Fruit fly (Drosophila melanogaster): ENCODE measurements around the gene CG4669.
A peak's percentile ranks its signal among the peaks of the same experiment; 100 is the strongest.

CG4669 gene

dm6 chr3L:5268485-5268884 lies 34.2 kb downstream of the CG4669 start:
- TF ChIP-seq sage (GFP tag; optimal IDR thresholded peaks at IDR 0.05), result no peak
- TF ChIP-seq Dfd (GFP tag; optimal IDR thresholded peaks at IDR 0.05), result peak; percentile 95

dm6 chr3L:5271468-5272102 lies 37.3 kb downstream of the CG4669 start:
- no peak for TF ChIP-seq foxo (GFP tag; optimal IDR thresholded peaks at IDR 0.05)
- no peak for TF ChIP-seq Hr83 (GFP tag; optimal IDR thresholded peaks at IDR 0.05; ENCODE audit: poor library complexity, severe bottlenecking)
- peak; percentile 96 for TF ChIP-seq Dfd (GFP tag; optimal IDR thresholded peaks at IDR 0.05)

- TF ChIP-seq CrebA (GFP tag; optimal IDR thresholded peaks at IDR 0.05; ENCODE audit: borderline replicate concordance) (no peak), Abd-B (GFP tag; optimal IDR thresholded peaks at IDR 0.05) (no peak), foxo (GFP tag; optimal IDR thresholded peaks at IDR 0.05) (no peak), CG32264 (GFP tag; optimal IDR thresholded peaks at IDR 0.05) (no peak)
Measured at dm6 chr3L:5273237-5273636, 39.0 kb downstream of the CG4669 start.

- TF ChIP-seq Hr78 (GFP tag; optimal IDR thresholded peaks at IDR 0.05), result no peak
- TF ChIP-seq GATAd (GFP tag; optimal IDR thresholded peaks at IDR 0.05), result no peak
- TF ChIP-seq brk (GFP tag; optimal IDR thresholded peaks at IDR 0.05), result no peak
- TF ChIP-seq woc (GFP tag; optimal IDR thresholded peaks at IDR 0.05), result no peak
- no peak for TF ChIP-seq jim (GFP tag; optimal IDR thresholded peaks at IDR 0.05)
- TF ChIP-seq pan (optimal IDR thresholded peaks at IDR 0.05), result no peak
- TF ChIP-seq CG9705 (GFP tag; optimal IDR thresholded peaks at IDR 0.05), result no peak
- no peak for TF ChIP-seq usp (GFP tag; optimal IDR thresholded peaks at IDR 0.05)
- no peak for TF ChIP-seq lola (GFP tag; optimal IDR thresholded peaks at IDR 0.05)
Measured at dm6 chr3L:5275558-5275957, 41.3 kb downstream of the CG4669 start.

- TF ChIP-seq tai (GFP tag; optimal IDR thresholded peaks at IDR 0.05), result no peak
- TF ChIP-seq brk (GFP tag; optimal IDR thresholded peaks at IDR 0.05), result no peak
- TF ChIP-seq sage (GFP tag; optimal IDR thresholded peaks at IDR 0.05), result no peak
- TF ChIP-seq dmrt93B (GFP tag; optimal IDR thresholded peaks at IDR 0.05), result no peak
- no peak for TF ChIP-seq Dfd (GFP tag; optimal IDR thresholded peaks at IDR 0.05)
- no peak for TF ChIP-seq sv (GFP tag; optimal IDR thresholded peaks at IDR 0.05)
- no peak for TF ChIP-seq Abd-B (GFP tag; optimal IDR thresholded peaks at IDR 0.05)
- TF ChIP-seq Rel (GFP tag; optimal IDR thresholded peaks at IDR 0.05), result no peak
- no peak for TF ChIP-seq Rel (tag; optimal IDR thresholded peaks at IDR 0.05)
- no peak for TF ChIP-seq h (GFP tag; optimal IDR thresholded peaks at IDR 0.05)
- no peak for TF ChIP-seq rgr (GFP tag; optimal IDR thresholded peaks at IDR 0.05)
Measured at dm6 chr3L:5276520-5276919, 42.2 kb downstream of the CG4669 start.

- TF ChIP-seq brk (GFP tag; optimal IDR thresholded peaks at IDR 0.05), result peak; percentile 14
- TF ChIP-seq dl (GFP tag; optimal IDR thresholded peaks at IDR 0.05; ENCODE audit: insufficient read depth in 1 of 2, partially characterized antibody in 2 of 2), result peak; percentile 38 to 84
- peak; percentile 55 for TF ChIP-seq sage (GFP tag; optimal IDR thresholded peaks at IDR 0.05)
- no peak for TF ChIP-seq N (GFP tag; optimal IDR thresholded peaks at IDR 0.05)
- peak; percentile 45 for TF ChIP-seq psq (GFP tag; optimal IDR thresholded peaks at IDR 0.05)
- peak; percentile 1 for TF ChIP-seq Hr83 (GFP tag; optimal IDR thresholded peaks at IDR 0.05; ENCODE audit: poor library complexity, severe bottlenecking)
- no peak for TF ChIP-seq sv (GFP tag; optimal IDR thresholded peaks at IDR 0.05)
- peak; percentile 8 for TF ChIP-seq CrebA (GFP tag; optimal IDR thresholded peaks at IDR 0.05; ENCODE audit: borderline replicate concordance)
- peak in 1 of 2 experiments; percentile 25 for TF ChIP-seq foxo (GFP tag; optimal IDR thresholded peaks at IDR 0.05)
- no peak for TF ChIP-seq usp (GFP tag; optimal IDR thresholded peaks at IDR 0.05)
- TF ChIP-seq CG9705 (GFP tag; optimal IDR thresholded peaks at IDR 0.05), result no peak
- no peak for TF ChIP-seq dsf (GFP tag; optimal IDR thresholded peaks at IDR 0.05; ENCODE audit: borderline replicate concordance)
- no peak for TF ChIP-seq Jra (GFP tag; optimal IDR thresholded peaks at IDR 0.05)
- TF ChIP-seq Dfd (GFP tag; optimal IDR thresholded peaks at IDR 0.05), result no peak
- TF ChIP-seq Dif (GFP tag; optimal IDR thresholded peaks at IDR 0.05; ENCODE audit: partially characterized antibody), result peak; percentile 92
- TF ChIP-seq Myc (optimal IDR thresholded peaks at IDR 0.05), result no peak
- TF ChIP-seq Rel (GFP tag; optimal IDR thresholded peaks at IDR 0.05), result no peak
- no peak for TF ChIP-seq Rel (tag; optimal IDR thresholded peaks at IDR 0.05)
- TF ChIP-seq CG32264 (GFP tag; optimal IDR thresholded peaks at IDR 0.05), result no peak
Measured at dm6 chr3L:5277035-5277434, 42.8 kb downstream of the CG4669 start.

Measured in whole organism, wandering third instar larva.